Worm (Caenorhabditis elegans) whole organism, young adult: ENCODE results near the gene clec-231.
"Not testable (repeated sequence)": the region's sequence is repeated elsewhere in the genome, so short reads cannot be mapped to it uniquely, and the experiment has no call there.

Experiments used
- B0035.1 ChIP-seq: sonication (generic microtip); optimal IDR thresholded peaks from 2 replicates; lab custom pipeline; 2016; ENCODE audit warnings: missing genetic modification characterization, mild to moderate bottlenecking, missing compliant biosample characterization, missing genotype, missing genetic modification reagents
- F49E8.2 ChIP-seq: sonication (generic microtip); optimal IDR thresholded peaks from 3 replicates; lab custom pipeline; 2017; ENCODE audit warnings: missing genetic modification characterization, mild to moderate bottlenecking, missing compliant biosample characterization, antibody characterized with exemption, moderate library complexity; ENCODE audit not compliant: insufficient read depth
- ama-1 ChIP-seq, 3 experiments: fragments of 150-350 bp in 1 of 3; sonication (generic microtip) in 2 of 3; optimal IDR thresholded peaks; 2 replicates each; lab custom pipeline; 2014 to 2018; ENCODE audit warnings: missing biosample characterization in 2 of 3, missing genetic modification characterization in 2 of 3, missing genetic modification reagents in 2 of 3
- dox-1 ChIP-seq: fragments of 200-800 bp; sonication (Bioruptor generic); IDR thresholded peaks from 2 replicates; pipeline ENCODE4 v1.3.6; 2022; ENCODE audit warnings: missing genetic modification reagents, missing genetic modification characterization, missing compliant biosample characterization
- nfya-1 ChIP-seq: sonication (generic microtip); optimal IDR thresholded peaks from 2 replicates; lab custom pipeline; 2017; ENCODE audit warnings: antibody characterized with exemption, missing compliant biosample characterization, missing genetic modification characterization, borderline replicate concordance; ENCODE audit not compliant: insufficient read depth
- unc-62 ChIP-seq: fragments of 150-350 bp; optimal IDR thresholded peaks from 2 replicates; lab custom pipeline; 2014; ENCODE audit warnings: missing biosample characterization, missing genetic modification reagents, missing genetic modification characterization
- ztf-28 ChIP-seq: fragments of 200-800 bp; sonication (Bioruptor generic); IDR thresholded peaks from 2 replicates; pipeline ENCODE4 v1.3.6; 2022; ENCODE audit warnings: missing genetic modification reagents, missing genetic modification characterization, missing compliant biosample characterization

ce11 chrV:15361412-15361811 lies 10.9 kb upstream of the clec-231 start, which contains the start of gene ech-1.1:
- TF ChIP-seq F49E8.2; ztf-28 (GFP tag; lab: Robert Waterston, UW); B0035.1 (tag; lab: Kevin White, UChicago); dox-1 (GFP tag; lab: Robert Waterston, UW); nfya-1 (tag; lab: Kevin White, UChicago); unc-62; ama-1 (optimal IDR thresholded peaks at IDR 0.05; lab: Kevin White, UChicago); ama-1 (GFP tag; optimal IDR thresholded peaks at IDR 0.05; lab: Kevin White, UChicago): not testable (repeated sequence)
